Fruit fly (Drosophila melanogaster) whole organism, wandering third instar larva: ENCODE measurements around the gene CG1024.

Source experiments
- Dfd ChIP-seq: fragments of >200 bp; optimal IDR thresholded peaks from 2 replicates; lab custom pipeline; 2017; ENCODE audit warnings: missing biosample characterization, missing genetic modification characterization
- Dif ChIP-seq: fragments of 200-275, 200-300 bp; sonication (Bioruptor generic); optimal IDR thresholded peaks from 2 replicates; lab custom pipeline; 2018; ENCODE audit warnings: missing biosample characterization, missing genetic modification characterization; ENCODE audit not compliant: partially characterized antibody
- GATAd ChIP-seq: sonication (Bioruptor generic); optimal IDR thresholded peaks from 2 replicates; lab custom pipeline; 2016; ENCODE audit warnings: missing biosample characterization, missing genetic modification characterization
- Myc ChIP-seq: fragments of >200 bp; optimal IDR thresholded peaks from 2 replicates; lab custom pipeline; 2017
- Sp1 ChIP-seq: fragments of 200-800 bp; sonication (Bioruptor generic); optimal IDR thresholded peaks from 3 replicates; lab custom pipeline; 2019; ENCODE audit warnings: missing biosample characterization, mild to moderate bottlenecking, missing genetic modification characterization, moderate library complexity
- br ChIP-seq: fragments of 200-800 bp; sonication (Bioruptor generic); optimal IDR thresholded peaks from 2 replicates; lab custom pipeline; 2016; ENCODE audit warnings: missing biosample characterization, missing genetic modification characterization
- dmrt93B ChIP-seq: fragments of 200-800 bp; sonication (Bioruptor generic); optimal IDR thresholded peaks from 2 replicates; lab custom pipeline; 2018; ENCODE audit warnings: missing biosample characterization, mild to moderate bottlenecking, missing genetic modification characterization
- h ChIP-seq: fragments of 200-800 bp; sonication (Bioruptor generic); optimal IDR thresholded peaks from 3 replicates; lab custom pipeline; 2016; ENCODE audit warnings: missing biosample characterization, mild to moderate bottlenecking, missing genetic modification characterization
- lola ChIP-seq: fragments of >200 bp; optimal IDR thresholded peaks from 2 replicates; lab custom pipeline; 2017; ENCODE audit warnings: missing biosample characterization, missing genetic modification characterization
- psq ChIP-seq: fragments of 200-800 bp; sonication (Bioruptor generic); optimal IDR thresholded peaks from 3 replicates; lab custom pipeline; 2017; ENCODE audit warnings: missing biosample characterization, mild to moderate bottlenecking, missing genetic modification characterization, moderate library complexity
- tai ChIP-seq: sonication (Bioruptor generic); optimal IDR thresholded peaks from 2 replicates; lab custom pipeline; 2016; ENCODE audit warnings: missing biosample characterization, missing genetic modification characterization

DNA sequence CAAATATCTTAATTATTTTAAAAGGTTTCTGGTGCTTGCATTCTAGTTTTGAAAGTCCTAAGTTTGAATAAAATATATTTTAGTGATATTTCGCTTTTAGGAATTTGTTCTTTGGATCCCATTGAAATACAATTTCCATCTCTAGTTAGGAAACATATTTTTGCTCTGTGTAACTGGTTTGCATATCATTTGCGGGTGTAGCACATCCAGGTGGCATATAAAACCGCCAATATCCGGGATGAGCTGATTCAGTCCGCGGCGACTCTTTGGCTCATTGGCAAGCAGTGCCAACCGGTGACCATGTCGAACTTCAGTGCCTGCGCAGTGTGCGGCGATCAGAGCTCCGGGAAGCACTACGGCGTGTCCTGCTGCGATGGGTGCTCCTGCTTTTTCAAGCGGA is 31.2 kb downstream of the CG1024 start, which contains the start of gene Hr83:
- TF ChIP-seq dmrt93B (GFP tag; lab: Kevin White, UChicago) (no peak), br (GFP tag; lab: Kevin White, UChicago) (no peak), Dfd (GFP tag; lab: Kevin White, UChicago) (no peak), Myc (lab: Kevin White, UChicago) (no peak), Sp1 (no peak), tai (GFP tag; lab: Kevin White, UChicago) (no peak), GATAd (GFP tag; lab: Kevin White, UChicago) (no peak), lola (GFP tag; lab: Kevin White, UChicago) (no peak), Dif (GFP tag; lab: Kevin White, UChicago) (no peak), h (GFP tag; lab: Kevin White, UChicago) (no peak), psq (no peak)
